Fruit fly (Drosophila melanogaster) ovary, adult (tissue): Measurements from ENCODE around the gene PTPMT1.

Experiments
- CG17801 ChIP-seq: fragments of 200-800 bp; optimal IDR thresholded peaks from 2 replicates; lab custom pipeline; 2019; ENCODE audit warnings: missing biosample characterization, mild to moderate bottlenecking, missing genetic modification characterization, moderate library complexity; ENCODE audit not compliant: partially characterized antibody

The PTPMT1 gene

dm6 chr3R:23757912-23758607 lies at the start of gene PTPMT1, which contains the start of gene Hrd3:
PTPMT1 (plus strand) TSS chr3R:23758339.
Hrd3 (minus strand) TSS chr3R:23758557.
- peak; percentile 95 for TF ChIP-seq CG17801 (GFP tag; lab: Kevin White, UChicago)

- TF ChIP-seq CG17801 (GFP tag; lab: Kevin White, UChicago) = no peak
These were observed 48.5 kb upstream of the PTPMT1 start, which contains the start of gene CG10301 for dm6 chr3R:23709508-23710208. CG10301 (plus strand) TSS chr3R:23710158.

- no peak for TF ChIP-seq CG17801 (GFP tag; lab: Kevin White, UChicago)
These were observed 46.9 kb upstream of the PTPMT1 start, which contains the start of gene CG10300 for dm6 chr3R:23711195-23711594. CG10300 (plus strand) TSS chr3R:23711527.

- TF ChIP-seq CG17801 (GFP tag; lab: Kevin White, UChicago) = no peak
These were observed 44.2 kb upstream of the PTPMT1 start for dm6 chr3R:23713901-23714300.

- TF ChIP-seq CG17801 (GFP tag; lab: Kevin White, UChicago) = no peak
These were observed 43.3 kb upstream of the PTPMT1 start for dm6 chr3R:23714852-23715251.

- TF ChIP-seq CG17801 (GFP tag; lab: Kevin White, UChicago) = no peak
These were observed 39.7 kb upstream of the PTPMT1 start, which contains the start of gene nau for dm6 chr3R:23718297-23718941. nau (minus strand) TSS chr3R:23718357.

dm6 chr3R:23721525-23721924 lies 36.6 kb upstream of the PTPMT1 start, which contains the start of gene CG10232:
CG10232 (minus strand) TSS chr3R:23721625.
- TF ChIP-seq CG17801 (GFP tag; lab: Kevin White, UChicago) = no peak

- TF ChIP-seq CG17801 (GFP tag; lab: Kevin White, UChicago) = peak; percentile 54
These were observed 36.2 kb upstream of the PTPMT1 start for dm6 chr3R:23721936-23722335.

dm6 chr3R:23722680-23723372 lies 35.3 kb upstream of the PTPMT1 start, which contains the start of gene CG10365:
CG10365 (plus strand) TSS chr3R:23723331.
- TF ChIP-seq CG17801 (GFP tag; lab: Kevin White, UChicago) = no peak

dm6 chr3R:23723381-23724034 lies 34.6 kb upstream of the PTPMT1 start:
- peak; percentile 17 for TF ChIP-seq CG17801 (GFP tag; lab: Kevin White, UChicago)

dm6 chr3R:23724843-23725506 lies 33.2 kb upstream of the PTPMT1 start:
- no peak for TF ChIP-seq CG17801 (GFP tag; lab: Kevin White, UChicago)

dm6 chr3R:23725711-23726349 lies 32.3 kb upstream of the PTPMT1 start:
- no peak for TF ChIP-seq CG17801 (GFP tag; lab: Kevin White, UChicago)

dm6 chr3R:23726740-23727139 lies 31.4 kb upstream of the PTPMT1 start:
- TF ChIP-seq CG17801 (GFP tag; lab: Kevin White, UChicago) = peak; percentile 51
